Worm (Caenorhabditis elegans) whole organism, L4 larva: Measurements from ENCODE around the gene nadk-2.
A peak's percentile ranks its signal among the peaks of the same experiment; 100 is the strongest.

ENCODE experiments used
- D1046.2 ChIP-seq: fragments of 200-800 bp; sonication (Bioruptor generic); IDR thresholded peaks from 2 replicates; pipeline ENCODE4 v1.3.6; 2022; ENCODE audit warnings: missing genetic modification characterization, missing compliant biosample characterization
- F26F4.8 ChIP-seq: fragments of 200-800 bp; sonication (Bioruptor generic); conservative IDR thresholded peaks from 2 replicates; pipeline ENCODE4 v1.3.6; 2022; ENCODE audit warnings: missing genetic modification characterization, missing compliant biosample characterization
- F44E2.7 ChIP-seq: fragments of 200-800 bp; sonication (Bioruptor generic); IDR thresholded peaks from 2 replicates; pipeline ENCODE4 v2.1.2; 2022; ENCODE audit warnings: missing genetic modification characterization, missing compliant biosample characterization
- R02D3.7 ChIP-seq: fragments of 150-350 bp; sonication (generic microtip); optimal IDR thresholded peaks from 3 replicates; lab custom pipeline; 2014; ENCODE audit warnings: missing biosample characterization, missing genetic modification characterization
- T26A8.4 ChIP-seq: fragments of 200-800 bp; sonication (Bioruptor generic); IDR thresholded peaks from 2 replicates; pipeline ENCODE4 v1.3.6; 2022; ENCODE audit warnings: missing genetic modification characterization, missing compliant biosample characterization
- Y105C5A.15 ChIP-seq: fragments of 200-800 bp; sonication (Bioruptor generic); IDR thresholded peaks from 2 replicates; pipeline ENCODE4 v1.3.6; 2022; ENCODE audit warnings: missing genetic modification characterization, missing compliant biosample characterization
- Y48G9A.11 ChIP-seq: fragments of 200-800 bp; sonication (Bioruptor generic); IDR thresholded peaks from 2 replicates; pipeline ENCODE4 v1.3.6; 2022; ENCODE audit warnings: missing genetic modification reagents, missing genetic modification characterization, missing compliant biosample characterization
- ZK337.2 ChIP-seq: fragments of 200-800 bp; sonication (Bioruptor generic); IDR thresholded peaks from 2 replicates; pipeline ENCODE4 v1.3.6; 2022; ENCODE audit warnings: missing genetic modification reagents, missing genetic modification characterization, missing compliant biosample characterization
- aha-1 ChIP-seq: fragments of 150-350 bp; peaks from one replicate; lab custom pipeline; 2014; ENCODE audit warnings: missing biosample characterization, missing genetic modification characterization
- ama-1 ChIP-seq: fragments of 150-350 bp; optimal IDR thresholded peaks from 2 replicates; lab custom pipeline; 2014; ENCODE audit warnings: inconsistent platforms, mixed read lengths
- arid-1 ChIP-seq: fragments of 200-800 bp; sonication (Bioruptor generic); conservative IDR thresholded peaks from 2 replicates; pipeline ENCODE4 v1.3.6; 2022; ENCODE audit warnings: missing genetic modification reagents, missing genetic modification characterization, missing compliant biosample characterization
- attf-4 ChIP-seq: sonication (generic microtip); optimal IDR thresholded peaks from 3 replicates; lab custom pipeline; 2017; ENCODE audit warnings: missing biosample characterization, missing genetic modification characterization
- ceh-28 ChIP-seq: fragments of 150-350 bp; optimal IDR thresholded peaks from 2 replicates; lab custom pipeline; 2014; ENCODE audit warnings: missing biosample characterization, missing genetic modification reagents, missing genetic modification characterization
- ceh-44 ChIP-seq: fragments of 200-800 bp; sonication (Bioruptor generic); IDR thresholded peaks from 2 replicates; pipeline ENCODE4 v1.3.6; 2022; ENCODE audit warnings: missing genetic modification reagents, missing genetic modification characterization, missing compliant biosample characterization
- ceh-62 ChIP-seq: sonication (generic microtip); optimal IDR thresholded peaks from 2 replicates; lab custom pipeline; 2017; ENCODE audit warnings: missing biosample characterization, missing genetic modification characterization
- ces-1 ChIP-seq: fragments of 150-350 bp; sonication (generic microtip); optimal IDR thresholded peaks from 4 replicates; lab custom pipeline; 2014; ENCODE audit warnings: missing biosample characterization, missing genetic modification reagents, missing genetic modification characterization
- cey-2 ChIP-seq: sonication (generic microtip); optimal IDR thresholded peaks from 3 replicates; lab custom pipeline; 2017; ENCODE audit warnings: missing genetic modification characterization, mild to moderate bottlenecking, missing compliant biosample characterization, antibody characterized with exemption, borderline replicate concordance; ENCODE audit not compliant: insufficient read depth
- daf-12 ChIP-seq: fragments of 150-350 bp; optimal IDR thresholded peaks from 2 replicates; lab custom pipeline; 2014; ENCODE audit warnings: missing biosample characterization, missing genetic modification reagents, missing genetic modification characterization
- daf-16 ChIP-seq, 3 experiments: sonication (generic microtip); optimal IDR thresholded peaks; 2 replicates each; lab custom pipeline; 2016 to 2017; ENCODE audit warnings: missing genetic modification characterization in 3 of 3, missing genetic modification reagents in 3 of 3, mild to moderate bottlenecking in 2 of 3, missing compliant biosample characterization in 2 of 3, missing biosample characterization in 1 of 3, moderate library complexity in 1 of 3
- daf-19 ChIP-seq: fragments of 200-800 bp; sonication (Bioruptor generic); conservative IDR thresholded peaks from 2 replicates; pipeline ENCODE4 v1.3.6; 2022; ENCODE audit warnings: missing genetic modification characterization, missing compliant biosample characterization
- dmd-8 ChIP-seq: fragments of 200-800 bp; sonication (Bioruptor generic); IDR thresholded peaks from 2 replicates; pipeline ENCODE4 v1.3.6; 2022; ENCODE audit warnings: missing genetic modification characterization, missing compliant biosample characterization
- dmd-9 ChIP-seq: fragments of 200-800 bp; sonication (Bioruptor generic); IDR thresholded peaks from 2 replicates; pipeline ENCODE4 v1.3.6; 2022; ENCODE audit warnings: missing genetic modification reagents, missing genetic modification characterization, missing compliant biosample characterization
- dpl-1 ChIP-seq: fragments of 150-350 bp; optimal IDR thresholded peaks from 2 replicates; lab custom pipeline; 2014; ENCODE audit warnings: missing biosample characterization, missing genetic modification reagents, missing genetic modification characterization
- egl-27 ChIP-seq: sonication (generic microtip); optimal IDR thresholded peaks from 3 replicates; lab custom pipeline; 2017; ENCODE audit warnings: missing biosample characterization, missing genetic modification reagents, missing genetic modification characterization
- egl-43 ChIP-seq: fragments of 200-800 bp; sonication (Bioruptor generic); IDR thresholded peaks from 2 replicates; pipeline ENCODE4 v1.3.6; 2022; ENCODE audit warnings: missing genetic modification reagents, missing genetic modification characterization, missing compliant biosample characterization
- fos-1 ChIP-seq: fragments of 150-350 bp; optimal IDR thresholded peaks from 2 replicates; lab custom pipeline; 2014; ENCODE audit warnings: missing biosample characterization, missing genetic modification characterization
- hmg-1.1 ChIP-seq: fragments of 200-800 bp; sonication (Bioruptor generic); IDR thresholded peaks from 2 replicates; pipeline ENCODE4 v1.3.6; 2022; ENCODE audit warnings: missing genetic modification reagents, missing genetic modification characterization, missing compliant biosample characterization
- lin-13 ChIP-seq: fragments of 150-350 bp; optimal IDR thresholded peaks from 2 replicates; lab custom pipeline; 2014; ENCODE audit warnings: missing biosample characterization, missing genetic modification reagents, missing genetic modification characterization
- mdl-1 ChIP-seq, 2 experiments: fragments of 150-350 bp in 1 of 2; sonication (generic microtip) in 1 of 2; optimal IDR thresholded peaks; 2 replicates each; lab custom pipeline; 2014 to 2017; ENCODE audit warnings: missing biosample characterization in 2 of 2, missing genetic modification characterization in 2 of 2
- mdt-29 ChIP-seq: fragments of 200-800 bp; sonication (Bioruptor generic); IDR thresholded peaks from 2 replicates; pipeline ENCODE4 v1.3.6; 2022; ENCODE audit warnings: missing genetic modification reagents, missing genetic modification characterization, missing compliant biosample characterization
- mes-2 ChIP-seq: sonication (generic microtip); optimal IDR thresholded peaks from 2 replicates; lab custom pipeline; 2016; ENCODE audit warnings: missing genotype, mild to moderate bottlenecking, missing genetic modification characterization, missing compliant biosample characterization; ENCODE audit not compliant: poor library complexity, severe bottlenecking
- mxl-2 ChIP-seq: fragments of 200-800 bp; sonication (Bioruptor generic); conservative IDR thresholded peaks from 2 replicates; pipeline ENCODE4 v1.3.6; 2022; ENCODE audit warnings: missing genetic modification reagents, missing genetic modification characterization, missing compliant biosample characterization
- mxl-3 ChIP-seq: fragments of 200-800 bp; sonication (Bioruptor generic); optimal IDR thresholded peaks from 2 replicates; lab custom pipeline; 2018; ENCODE audit warnings: mild to moderate bottlenecking, missing genetic modification characterization, missing compliant biosample characterization
- nhr-10 ChIP-seq: fragments of 150-350 bp; optimal IDR thresholded peaks from 2 replicates; lab custom pipeline; 2014; ENCODE audit warnings: missing biosample characterization, missing genetic modification characterization
- nhr-111 ChIP-seq: fragments of 200-800 bp; sonication (Bioruptor generic); optimal IDR thresholded peaks from 2 replicates; lab custom pipeline; 2018; ENCODE audit warnings: mild to moderate bottlenecking, missing genetic modification characterization, missing compliant biosample characterization
- nhr-237 ChIP-seq: sonication (generic microtip); optimal IDR thresholded peaks from 2 replicates; lab custom pipeline; 2017; ENCODE audit warnings: missing biosample characterization, missing genetic modification characterization
- nhr-28 ChIP-seq: fragments of 150-350 bp; optimal IDR thresholded peaks from 2 replicates; lab custom pipeline; 2014; ENCODE audit warnings: missing biosample characterization, missing genetic modification characterization
- nhr-41 ChIP-seq: fragments of 200-800 bp; sonication (Bioruptor generic); IDR thresholded peaks from 2 replicates; pipeline ENCODE4 v1.3.6; 2022; ENCODE audit warnings: missing genetic modification reagents, missing genetic modification characterization, missing compliant biosample characterization
- nhr-42 ChIP-seq: fragments of 200-800 bp; sonication (Bioruptor generic); IDR thresholded peaks from 2 replicates; pipeline ENCODE4 v1.3.6; 2022; ENCODE audit warnings: missing genetic modification characterization, missing compliant biosample characterization
- nhr-6 ChIP-seq: fragments of 150-350 bp; optimal IDR thresholded peaks from 2 replicates; lab custom pipeline; 2014; ENCODE audit warnings: missing biosample characterization, missing genetic modification characterization
- pha-4 ChIP-seq, 2 experiments: fragments of 150-350 bp in 1 of 2; fragments of 200-800 bp in 1 of 2; sonication (Bioruptor generic) in 1 of 2; IDR thresholded peaks in 1 of 2; optimal IDR thresholded peaks in 1 of 2; 2 replicates each; pipeline versions ENCODE4 v1.3.6 to Lab custom; 2014 to 2022; ENCODE audit warnings: missing genetic modification characterization in 2 of 2, missing genetic modification reagents in 2 of 2, missing biosample characterization in 1 of 2, missing compliant biosample characterization in 1 of 2
- pqm-1 ChIP-seq: sonication (generic microtip); optimal IDR thresholded peaks from 2 replicates; lab custom pipeline; 2017; ENCODE audit warnings: missing biosample characterization, missing genetic modification characterization
- sdz-12 ChIP-seq: fragments of 200-800 bp; sonication (Bioruptor generic); optimal IDR thresholded peaks from 2 replicates; lab custom pipeline; 2018; ENCODE audit warnings: mild to moderate bottlenecking, missing genetic modification characterization, missing compliant biosample characterization
- skn-1 ChIP-seq: fragments of 150-350 bp; optimal IDR thresholded peaks from 2 replicates; lab custom pipeline; 2014; ENCODE audit warnings: missing biosample characterization, missing genetic modification characterization
- snpc-4 ChIP-seq: fragments of 150-350 bp; optimal IDR thresholded peaks from 2 replicates; lab custom pipeline; 2014; ENCODE audit warnings: missing biosample characterization, missing genetic modification characterization
- tag-97 ChIP-seq: fragments of 200-800 bp; sonication (Bioruptor generic); IDR thresholded peaks from 2 replicates; pipeline ENCODE4 v1.3.6; 2022; ENCODE audit warnings: missing genetic modification characterization, missing compliant biosample characterization
- unc-130 ChIP-seq: sonication (generic microtip); optimal IDR thresholded peaks from 2 replicates; lab custom pipeline; 2016; ENCODE audit warnings: missing genetic modification reagents, missing genetic modification characterization, missing compliant biosample characterization
- unc-62 ChIP-seq, 3 experiments: fragments of 150-350 bp in 1 of 3; sonication (generic microtip); optimal IDR thresholded peaks in 2 of 3; peaks in 1 of 3; 1 replicate in 1 of 3; 2 replicates in 2 of 3; lab custom pipeline; 2014 to 2017; ENCODE audit warnings: missing biosample characterization in 3 of 3, missing genetic modification characterization in 3 of 3, missing genetic modification reagents in 3 of 3, missing genotype in 1 of 3
- vab-7 ChIP-seq: fragments of 200-800 bp; sonication (Bioruptor generic); IDR thresholded peaks from 2 replicates; pipeline ENCODE4 v1.3.6; 2022; ENCODE audit warnings: missing genetic modification reagents, missing genetic modification characterization, missing compliant biosample characterization
- zip-11 ChIP-seq: fragments of 200-800 bp; sonication (Bioruptor generic); IDR thresholded peaks from 2 replicates; pipeline ENCODE4 v1.3.6; 2022; ENCODE audit warnings: missing genetic modification characterization, missing compliant biosample characterization

nadk-2 gene

ce11 chrII:12102365-12102764 lies 53.0 kb downstream of the nadk-2 start (continued):
- TF ChIP-seq vab-7 (GFP tag; lab: Robert Waterston, UW) (peak; percentile 59; the same call in 1 of the 2 replicates), ces-1 (GFP tag; lab: Kevin White, UChicago) (no peak), R02D3.7 (tag; lab: Kevin White, UChicago) (no peak), aha-1 (tag; lab: Kevin White, UChicago) (peak; percentile 98), daf-19 (GFP tag; lab: Robert Waterston, UW) (no peak), pha-4 (GFP tag; IDR thresholded peaks at IDR 0.05; lab: Robert Waterston, UW) (peak; percentile 79), pha-4 (tag; optimal IDR thresholded peaks at IDR 0.05; lab: Kevin White, UChicago) (peak; percentile 86), nhr-111 (GFP tag; lab: Kevin White, UChicago) (no peak), ceh-28 (tag; lab: Kevin White, UChicago) (peak; percentile 67), fos-1 (tag; lab: Kevin White, UChicago) (no peak), tag-97 (GFP tag; lab: Robert Waterston, UW) (no peak), Y48G9A.11 (GFP tag; lab: Robert Waterston, UW) (no peak), dmd-8 (no peak), zip-11 (no peak), mes-2 (no peak), ceh-44 (GFP tag; lab: Robert Waterston, UW) (no peak), daf-12 (no peak), egl-27 (no peak), attf-4 (no peak), mdt-29 (GFP tag; lab: Robert Waterston, UW) (peak; percentile 98), unc-130 (GFP tag; lab: Kevin White, UChicago) (no peak), mxl-2 (GFP tag; lab: Robert Waterston, UW) (no peak), ama-1 (peak; percentile 77), pqm-1 (tag; lab: Kevin White, UChicago) (no peak), daf-16 (GFP tag; optimal IDR thresholded peaks at IDR 0.05; lab: Kevin White, UChicago) (peak; percentile 78 to 97), daf-16 (tag; optimal IDR thresholded peaks at IDR 0.05; lab: Kevin White, UChicago) (peak; percentile 94), mxl-3 (peak; percentile 96), snpc-4 (tag; lab: Kevin White, UChicago) (no peak), nhr-42 (GFP tag; lab: Robert Waterston, UW) (peak; percentile 63; the same call in 1 of the 2 replicates), F26F4.8 (no peak), nhr-41 (GFP tag; lab: Robert Waterston, UW) (no peak), dmd-9 (peak; percentile 51; the same call in 1 of the 2 replicates), nhr-28 (tag; lab: Kevin White, UChicago) (peak; percentile 85), lin-13 (GFP tag; lab: Kevin White, UChicago) (peak; percentile 69), nhr-6 (tag; lab: Kevin White, UChicago) (peak; percentile 91), mdl-1 (tag; optimal IDR thresholded peaks at IDR 0.05; lab: Kevin White, UChicago) (peak; percentile 94 to 99), skn-1 (tag; lab: Kevin White, UChicago) (peak; percentile 42), T26A8.4 (GFP tag; lab: Robert Waterston, UW) (peak; percentile 91), unc-62 (GFP tag; optimal IDR thresholded peaks at IDR 0.05 in 1 of 2; lab: Kevin White, UChicago) (peak in 1 of 2 experiments; percentile 99), unc-62 (tag; optimal IDR thresholded peaks at IDR 0.05; lab: Kevin White, UChicago) (no peak), F44E2.7 (no peak; the same call in 1 of the 2 replicates), sdz-12 (GFP tag; lab: Kevin White, UChicago) (no peak), dpl-1 (GFP tag; lab: Kevin White, UChicago) (peak; percentile 80), ZK337.2 (no peak), nhr-237 (no peak), arid-1 (peak; percentile 81), ceh-62 (tag; lab: Kevin White, UChicago) (no peak), cey-2 (tag; lab: Kevin White, UChicago) (peak; percentile 48), egl-43 (peak; percentile 77), hmg-1.1 (GFP tag; lab: Robert Waterston, UW) (peak; percentile 96), D1046.2 (GFP tag; lab: Robert Waterston, UW) (0 out of 2 replicates have a peak, but pooled peaks have one; percentile 35), Y105C5A.15 (GFP tag; lab: Robert Waterston, UW) (0 out of 2 replicates have a peak, but pooled peaks have one; percentile 29), nhr-10 (tag; lab: Kevin White, UChicago) (peak; percentile 85)
